Worm (Caenorhabditis elegans): ENCODE data around the gene vps-37.

The vps-37 gene

ce11 chrV:5567119-5567518, 25.4 kb upstream of the vps-37 start, which contains the start of gene C18C4.7:
C18C4.7 (minus strand) TSS chrV:5567219.
- no peak for TF ChIP-seq F37D6.2 (tag; optimal IDR thresholded peaks at IDR 0.05)
- no peak for TF ChIP-seq daf-16 (GFP tag; optimal IDR thresholded peaks at IDR 0.05)
- no peak for TF ChIP-seq daf-16 (tag; optimal IDR thresholded peaks at IDR 0.05)
- TF ChIP-seq dpl-1 (GFP tag; optimal IDR thresholded peaks at IDR 0.05), result no peak
- TF ChIP-seq aly-2 (tag; optimal IDR thresholded peaks at IDR 0.05), result no peak
- no peak for TF ChIP-seq lin-13 (GFP tag; optimal IDR thresholded peaks at IDR 0.05)
- no peak for TF ChIP-seq lim-7 (GFP tag; IDR thresholded peaks at IDR 0.05)
- no peak for TF ChIP-seq D1046.2 (GFP tag; IDR thresholded peaks at IDR 0.05)
- no peak for TF ChIP-seq madf-9 (GFP tag; conservative IDR thresholded peaks at IDR 0.05)
- no peak for TF ChIP-seq lin-38 (GFP tag; IDR thresholded peaks at IDR 0.05)
- TF ChIP-seq dmd-6 (GFP tag; IDR thresholded peaks at IDR 0.05), result no peak
- no peak for TF ChIP-seq mxl-2 (GFP tag; conservative IDR thresholded peaks at IDR 0.05)
- TF ChIP-seq mep-1 (tag; optimal IDR thresholded peaks at IDR 0.05), result no peak
- TF ChIP-seq hlh-11 (tag; optimal IDR thresholded peaks at IDR 0.05), result no peak
- TF ChIP-seq madf-5 (GFP tag; IDR thresholded peaks at IDR 0.05), result no peak
- no peak for TF ChIP-seq zfp-3 (GFP tag; conservative IDR thresholded peaks at IDR 0.05)
- TF ChIP-seq mdt-29 (GFP tag; IDR thresholded peaks at IDR 0.05), result no peak
- TF ChIP-seq F44E2.7 (GFP tag; IDR thresholded peaks at IDR 0.05), result no peak
- no peak for TF ChIP-seq ceh-20 (GFP tag; IDR thresholded peaks at IDR 0.05)
- no peak for TF ChIP-seq ctbp-1 (GFP tag; IDR thresholded peaks at IDR 0.05)
- TF ChIP-seq nhr-10 (tag; optimal IDR thresholded peaks at IDR 0.05), result no peak

- TF ChIP-seq snpc-1.2 (GFP tag; IDR thresholded peaks at IDR 0.05), result no peak
- TF ChIP-seq fkh-10 (GFP tag; optimal IDR thresholded peaks at IDR 0.05), result peak; percentile 63
- TF ChIP-seq vab-7 (GFP tag; IDR thresholded peaks at IDR 0.05), result no peak
- TF ChIP-seq fos-1 (tag; optimal IDR thresholded peaks at IDR 0.05), result no peak
- no peak for TF ChIP-seq ceh-32 (tag; optimal IDR thresholded peaks at IDR 0.05; ENCODE audit: poor library complexity)
Observed at ce11 chrV:5570433-5570832, 22.1 kb upstream of the vps-37 start, which contains the start of gene glb-6. glb-6 (minus strand) TSS chrV:5570533.

- TF ChIP-seq fkh-10 (GFP tag; optimal IDR thresholded peaks at IDR 0.05) (peak; percentile 76), ama-1 (optimal IDR thresholded peaks at IDR 0.05) (no peak)
Observed at ce11 chrV:5571691-5572090, 20.8 kb upstream of the vps-37 start.

- peak; percentile 36 for TF ChIP-seq rbr-2 (tag; optimal IDR thresholded peaks at IDR 0.05)
- peak in 1 of 2 experiments; percentile 79 for TF ChIP-seq lsy-2 (tag; optimal IDR thresholded peaks at IDR 0.05)
- TF ChIP-seq snpc-4 (tag; optimal IDR thresholded peaks at IDR 0.05), result peak; percentile 91
- no peak for TF ChIP-seq ztf-11 (tag; optimal IDR thresholded peaks at IDR 0.05)
- TF ChIP-seq ceh-28 (tag; optimal IDR thresholded peaks at IDR 0.05), result no peak
- TF ChIP-seq pha-4 (GFP tag; IDR thresholded peaks at IDR 0.05), result no peak; the same call in 1 of the 2 replicates
- TF ChIP-seq pha-4 (tag; optimal IDR thresholded peaks at IDR 0.05), result peak; percentile 61
- TF ChIP-seq ztf-7 (tag; optimal IDR thresholded peaks at IDR 0.05), result peak; percentile 58
- no peak for TF ChIP-seq daf-12 (tag; optimal IDR thresholded peaks at IDR 0.05)
- TF ChIP-seq nhr-11 (tag; optimal IDR thresholded peaks at IDR 0.05), result no peak
- TF ChIP-seq F49E8.2 (tag; optimal IDR thresholded peaks at IDR 0.05; ENCODE audit: borderline replicate concordance), result no peak
- TF ChIP-seq zag-1 (tag; optimal IDR thresholded peaks at IDR 0.05), result no peak
- no peak for TF ChIP-seq set-16 (GFP tag; IDR thresholded peaks at IDR 0.05)
- TF ChIP-seq F26F4.8 (GFP tag; conservative IDR thresholded peaks at IDR 0.05), result no peak
- TF ChIP-seq lin-38 (GFP tag; IDR thresholded peaks at IDR 0.05), result peak; percentile 54
- TF ChIP-seq mes-2 (tag; optimal IDR thresholded peaks at IDR 0.05; ENCODE audit: poor library complexity, severe bottlenecking), result peak; percentile 57
- TF ChIP-seq T20F7.1 (GFP tag; optimal IDR thresholded peaks at IDR 0.05), result peak; percentile 45
- 0 out of 2 replicates have a peak, but pooled peaks have one; percentile 33 for TF ChIP-seq nhr-41 (GFP tag; IDR thresholded peaks at IDR 0.05)
- no peak for TF ChIP-seq lir-3 (tag; optimal IDR thresholded peaks at IDR 0.05)
- no peak for TF ChIP-seq hmg-1.1 (GFP tag; IDR thresholded peaks at IDR 0.05)
- peak; percentile 64; the same call in 1 of the 2 replicates for TF ChIP-seq lin-1 (GFP tag; IDR thresholded peaks at IDR 0.05)
- TF ChIP-seq nhr-48 (tag; optimal IDR thresholded peaks at IDR 0.05), result peak; percentile 55
- 0 out of 2 replicates have a peak, but pooled peaks have one; percentile 25 for TF ChIP-seq php-3 (GFP tag; IDR thresholded peaks at IDR 0.05)
Observed at ce11 chrV:5576008-5576407, 16.5 kb upstream of the vps-37 start.

Data from whole organism, L4 larva.